Fruit fly (Drosophila melanogaster): ENCODE data around the gene mub.
A peak's percentile ranks its signal among the peaks of the same experiment; 100 is the strongest.

mub gene

dm6 chr3L:21832203-21833160 is 12.1 kb upstream of the mub start, which contains the start of the genes CG7148 and Nopp140 (continued):
- peak; percentile 77 for TF ChIP-seq CG15514 (GFP tag; optimal IDR thresholded peaks at IDR 0.05)
- peak; percentile 43 for TF ChIP-seq CG4730 (GFP tag; IDR thresholded peaks at IDR 0.05)
- TF ChIP-seq CG17359 (tag; optimal IDR thresholded peaks at IDR 0.05) = peak; percentile 71
- TF ChIP-seq CG4282 (GFP tag; optimal IDR thresholded peaks at IDR 0.05) = peak; percentile 50
- TF ChIP-seq dmrt99B (tag; optimal IDR thresholded peaks at IDR 0.05) = no peak
- peak; percentile 77 for TF ChIP-seq CG11247 (GFP tag; IDR thresholded peaks at IDR 0.05)
- no peak for TF ChIP-seq dimm (GFP tag; IDR thresholded peaks at IDR 0.05)
- peak; percentile 74 for TF ChIP-seq Hmr (GFP tag; optimal IDR thresholded peaks at IDR 0.05)
- peak; percentile 69 for TF ChIP-seq zfh2 (GFP tag; optimal IDR thresholded peaks at IDR 0.05)
- TF ChIP-seq tll (GFP tag; optimal IDR thresholded peaks at IDR 0.05) = no peak
- peak; percentile 64 for TF ChIP-seq Fer1 (GFP tag; optimal IDR thresholded peaks at IDR 0.05)
- TF ChIP-seq CG2129 (GFP tag; IDR thresholded peaks at IDR 0.05; ENCODE audit: partially characterized antibody) = no peak
- TF ChIP-seq btn (GFP tag; optimal IDR thresholded peaks at IDR 0.05) = no peak
- TF ChIP-seq pb (GFP tag; optimal IDR thresholded peaks at IDR 0.05) = peak; percentile 19
- TF ChIP-seq CG11723 (GFP tag; optimal IDR thresholded peaks at IDR 0.05) = peak; percentile 38
- TF ChIP-seq disco-r (GFP tag; optimal IDR thresholded peaks at IDR 0.05) = no peak
- 0 out of 3 replicates have a peak, but pooled peaks have one; percentile 15 for TF ChIP-seq CG7357 (GFP tag; IDR thresholded peaks at IDR 0.05)
- peak; percentile 60 for TF ChIP-seq al (GFP tag; IDR thresholded peaks at IDR 0.05)
- TF ChIP-seq CG31441 (GFP tag; IDR thresholded peaks at IDR 0.05) = peak; percentile 61
- peak; percentile 68 for TF ChIP-seq her (GFP tag; optimal IDR thresholded peaks at IDR 0.05)
- no peak for TF ChIP-seq abd-A (tag; optimal IDR thresholded peaks at IDR 0.05)
- peak; percentile 75 for TF ChIP-seq CG18599 (GFP tag; optimal IDR thresholded peaks at IDR 0.05)
- TF ChIP-seq NC2α (GFP tag; optimal IDR thresholded peaks at IDR 0.05) = no peak
- TF ChIP-seq CG6854 (GFP tag; optimal IDR thresholded peaks at IDR 0.05) = no peak
- TF ChIP-seq HLHmδ (GFP tag; optimal IDR thresholded peaks at IDR 0.05) = peak; percentile 82
- TF ChIP-seq H15 (GFP tag; IDR thresholded peaks at IDR 0.05) = peak; percentile 30; the same call in 1 of the 3 replicates
- TF ChIP-seq Tbp (GFP tag; optimal IDR thresholded peaks at IDR 0.05) = no peak
- no peak for TF ChIP-seq CG15073 (GFP tag; optimal IDR thresholded peaks at IDR 0.05)
- peak; percentile 48 for TF ChIP-seq CG10654 (GFP tag; optimal IDR thresholded peaks at IDR 0.05)
- no peak for TF ChIP-seq wor (GFP tag; IDR thresholded peaks at IDR 0.05)
- TF ChIP-seq Ravus (GFP tag; IDR thresholded peaks at IDR 0.05) = peak; percentile 3; the same call in 1 of the 2 replicates
- TF ChIP-seq CG12104 (GFP tag; optimal IDR thresholded peaks at IDR 0.05) = no peak
- peak; percentile 58 for TF ChIP-seq onecut (GFP tag; IDR thresholded peaks at IDR 0.05)
- peak; percentile 49 for TF ChIP-seq CG9727 (GFP tag; optimal IDR thresholded peaks at IDR 0.05)
- TF ChIP-seq CG2116 (GFP tag; optimal IDR thresholded peaks at IDR 0.05) = peak; percentile 53
- no peak for TF ChIP-seq Vsx1 (GFP tag; optimal IDR thresholded peaks at IDR 0.05)
- TF ChIP-seq CG4617 (GFP tag; optimal IDR thresholded peaks at IDR 0.05; ENCODE audit: borderline replicate concordance) = peak; percentile 75
- TF ChIP-seq pum (GFP tag; optimal IDR thresholded peaks at IDR 0.05) = peak; percentile 47
- TF ChIP-seq CG12299 (tag; optimal IDR thresholded peaks at IDR 0.05) = no peak
- peak; percentile 61 for TF ChIP-seq CG17829 (tag; optimal IDR thresholded peaks at IDR 0.05)
- no peak for TF ChIP-seq sim (GFP tag; IDR thresholded peaks at IDR 0.05)
- peak; percentile 89 for TF ChIP-seq B-H2 (GFP tag; optimal IDR thresholded peaks at IDR 0.05)
- TF ChIP-seq YL-1 (GFP tag; optimal IDR thresholded peaks at IDR 0.05) = peak; percentile 93
- TF ChIP-seq CG15011 (GFP tag; optimal IDR thresholded peaks at IDR 0.05) = no peak
- TF ChIP-seq cg (GFP tag; optimal IDR thresholded peaks at IDR 0.05) = no peak
- no peak for TF ChIP-seq Deaf1 (tag; optimal IDR thresholded peaks at IDR 0.05)
- no peak for TF ChIP-seq fd102C (GFP tag; optimal IDR thresholded peaks at IDR 0.05)
- peak; percentile 64; the same call in 2 of the 3 replicates for TF ChIP-seq otp (GFP tag; IDR thresholded peaks at IDR 0.05)

Measured in whole organism, embryonic.